Fruit fly (Drosophila melanogaster): ENCODE measurements around the gene Ubi-p63E.

Gene Ubi-p63E

DNA sequence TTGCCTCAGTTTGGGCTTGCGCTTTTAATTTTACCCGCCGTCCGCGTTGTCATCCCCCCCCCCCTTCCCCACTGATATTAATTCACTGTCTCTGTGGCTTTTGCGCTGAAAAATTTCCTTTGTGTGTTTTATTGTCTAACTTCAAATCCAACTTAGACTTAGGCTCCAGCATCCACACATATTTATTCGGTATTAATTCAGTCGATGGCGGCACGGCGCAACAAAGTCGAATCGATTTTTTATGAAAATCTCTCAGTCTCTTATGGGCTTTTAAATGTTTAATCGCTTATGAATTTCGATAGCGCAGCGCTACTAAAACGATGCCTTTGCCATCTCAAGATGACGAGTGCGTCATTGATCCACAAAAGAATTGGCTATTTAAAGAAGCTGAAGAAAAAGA lies 27.0 kb downstream of the Ubi-p63E start:
- TF ChIP-seq dl (GFP tag; optimal IDR thresholded peaks at IDR 0.05; ENCODE audit: insufficient read depth in 1 of 2, partially characterized antibody in 2 of 2) = no peak
- TF ChIP-seq CG32264 (GFP tag; optimal IDR thresholded peaks at IDR 0.05) = no peak
- no peak for TF ChIP-seq Sp1 (GFP tag; optimal IDR thresholded peaks at IDR 0.05)
- TF ChIP-seq GATAd (GFP tag; optimal IDR thresholded peaks at IDR 0.05) = no peak
- no peak for TF ChIP-seq dmrt93B (GFP tag; optimal IDR thresholded peaks at IDR 0.05)
- no peak for TF ChIP-seq N (GFP tag; optimal IDR thresholded peaks at IDR 0.05)
- TF ChIP-seq dsf (GFP tag; optimal IDR thresholded peaks at IDR 0.05; ENCODE audit: borderline replicate concordance) = no peak
- no peak for TF ChIP-seq sage (GFP tag; optimal IDR thresholded peaks at IDR 0.05)
- TF ChIP-seq Rel (GFP tag; optimal IDR thresholded peaks at IDR 0.05) = no peak
- no peak for TF ChIP-seq Rel (tag; optimal IDR thresholded peaks at IDR 0.05)
- no peak for TF ChIP-seq Vsx2 (GFP tag; optimal IDR thresholded peaks at IDR 0.05; ENCODE audit: partially characterized antibody)
- TF ChIP-seq Hnf4 (GFP tag; optimal IDR thresholded peaks at IDR 0.05) = no peak
- TF ChIP-seq Mio (GFP tag; optimal IDR thresholded peaks at IDR 0.05) = no peak
- TF ChIP-seq CrebA (GFP tag; optimal IDR thresholded peaks at IDR 0.05; ENCODE audit: borderline replicate concordance) = no peak
- no peak for TF ChIP-seq h (GFP tag; optimal IDR thresholded peaks at IDR 0.05)

- TF ChIP-seq Myc (optimal IDR thresholded peaks at IDR 0.05) (no peak), Hnf4 (GFP tag; optimal IDR thresholded peaks at IDR 0.05) (no peak), Dif (GFP tag; optimal IDR thresholded peaks at IDR 0.05; ENCODE audit: partially characterized antibody) (no peak), Vsx2 (GFP tag; optimal IDR thresholded peaks at IDR 0.05; ENCODE audit: partially characterized antibody) (no peak), sv (GFP tag; optimal IDR thresholded peaks at IDR 0.05) (peak; percentile 13), usp (GFP tag; optimal IDR thresholded peaks at IDR 0.05) (no peak)
Observed at dm6 chr3L:3875004-3875403, 28.0 kb downstream of the Ubi-p63E start.

dm6 chr3L:3873094-3873493 lies 29.9 kb downstream of the Ubi-p63E start:
- TF ChIP-seq woc (GFP tag; optimal IDR thresholded peaks at IDR 0.05) = no peak
- no peak for TF ChIP-seq dl (GFP tag; optimal IDR thresholded peaks at IDR 0.05; ENCODE audit: insufficient read depth in 1 of 2, partially characterized antibody in 2 of 2)
- TF ChIP-seq br (GFP tag; optimal IDR thresholded peaks at IDR 0.05) = no peak
- TF ChIP-seq Hr83 (GFP tag; optimal IDR thresholded peaks at IDR 0.05; ENCODE audit: poor library complexity, severe bottlenecking) = no peak
- no peak for TF ChIP-seq sv (GFP tag; optimal IDR thresholded peaks at IDR 0.05)
- no peak for TF ChIP-seq psq (GFP tag; optimal IDR thresholded peaks at IDR 0.05)
- no peak for TF ChIP-seq usp (GFP tag; optimal IDR thresholded peaks at IDR 0.05)
- TF ChIP-seq HLH106 (tag; optimal IDR thresholded peaks at IDR 0.05) = no peak
- no peak for TF ChIP-seq GATAd (GFP tag; optimal IDR thresholded peaks at IDR 0.05)
- no peak for TF ChIP-seq CG32264 (GFP tag; optimal IDR thresholded peaks at IDR 0.05)
- TF ChIP-seq CG9705 (GFP tag; optimal IDR thresholded peaks at IDR 0.05) = no peak
- TF ChIP-seq dmrt93B (GFP tag; optimal IDR thresholded peaks at IDR 0.05) = no peak
- TF ChIP-seq fru (GFP tag; optimal IDR thresholded peaks at IDR 0.05) = no peak
- TF ChIP-seq Dif (GFP tag; optimal IDR thresholded peaks at IDR 0.05; ENCODE audit: partially characterized antibody) = no peak
- no peak for TF ChIP-seq brk (GFP tag; optimal IDR thresholded peaks at IDR 0.05)
- TF ChIP-seq foxo (GFP tag; optimal IDR thresholded peaks at IDR 0.05) = no peak
- TF ChIP-seq dsf (GFP tag; optimal IDR thresholded peaks at IDR 0.05; ENCODE audit: borderline replicate concordance) = no peak
- no peak for TF ChIP-seq Hr78 (GFP tag; optimal IDR thresholded peaks at IDR 0.05)
- no peak for TF ChIP-seq ey (GFP tag; optimal IDR thresholded peaks at IDR 0.05)

DNA sequence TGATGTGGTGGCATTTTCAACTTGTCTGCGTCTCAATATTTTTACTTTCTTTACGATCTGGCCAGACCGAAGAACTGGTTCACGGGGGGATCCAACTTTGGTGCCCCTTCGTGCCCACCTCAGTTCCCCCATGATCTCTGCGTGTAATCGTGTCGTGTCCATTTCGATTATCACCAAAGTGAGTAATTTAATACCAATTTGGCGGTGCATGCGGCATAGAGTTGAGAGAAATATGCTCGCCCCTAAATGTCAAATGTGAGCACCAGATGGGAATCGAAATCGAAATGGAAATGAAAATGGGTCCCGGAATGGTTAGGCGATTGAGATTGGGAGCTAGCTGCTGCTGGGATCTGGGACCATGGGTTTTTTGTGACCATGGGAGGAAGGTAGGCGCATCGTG lies 31.7 kb downstream of the Ubi-p63E start:
- TF ChIP-seq dsf (GFP tag; optimal IDR thresholded peaks at IDR 0.05; ENCODE audit: borderline replicate concordance) = no peak

DNA sequence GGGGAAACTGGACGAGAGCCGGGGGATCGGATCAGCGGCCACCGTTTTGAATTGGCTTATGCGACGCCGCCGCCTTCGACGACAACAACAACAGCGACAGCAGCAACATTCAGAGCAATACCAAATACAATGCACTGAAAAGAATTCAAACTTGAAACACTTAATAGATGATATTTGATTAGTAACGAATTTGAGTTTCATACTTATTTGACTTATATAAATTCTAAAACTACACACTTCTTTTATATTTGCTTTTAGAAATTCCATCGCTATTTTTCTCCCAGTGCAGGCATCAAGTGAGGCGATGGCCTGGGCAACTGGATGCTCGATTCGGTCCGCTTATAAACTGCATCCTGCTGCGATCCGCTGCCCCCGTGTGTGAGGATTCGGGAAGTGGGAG lies 35.0 kb downstream of the Ubi-p63E start:
- TF ChIP-seq Rel (GFP tag; optimal IDR thresholded peaks at IDR 0.05) (peak; percentile 57), Rel (tag; optimal IDR thresholded peaks at IDR 0.05) (peak; percentile 35), brk (GFP tag; optimal IDR thresholded peaks at IDR 0.05) (peak; percentile 66), HLH106 (tag; optimal IDR thresholded peaks at IDR 0.05) (peak; percentile 80), Hr83 (GFP tag; optimal IDR thresholded peaks at IDR 0.05; ENCODE audit: poor library complexity, severe bottlenecking) (no peak), Hr78 (GFP tag; optimal IDR thresholded peaks at IDR 0.05) (no peak), tai (GFP tag; optimal IDR thresholded peaks at IDR 0.05) (peak; percentile 20), lola (GFP tag; optimal IDR thresholded peaks at IDR 0.05) (no peak), sv (GFP tag; optimal IDR thresholded peaks at IDR 0.05) (no peak), rgr (GFP tag; optimal IDR thresholded peaks at IDR 0.05) (peak; percentile 79), br (GFP tag; optimal IDR thresholded peaks at IDR 0.05) (peak; percentile 79), Hnf4 (GFP tag; optimal IDR thresholded peaks at IDR 0.05) (peak; percentile 82), psq (GFP tag; optimal IDR thresholded peaks at IDR 0.05) (peak; percentile 67), CG32264 (GFP tag; optimal IDR thresholded peaks at IDR 0.05) (peak; percentile 59), dl (GFP tag; optimal IDR thresholded peaks at IDR 0.05; ENCODE audit: insufficient read depth in 1 of 2, partially characterized antibody in 2 of 2) (no peak), Sp1 (GFP tag; optimal IDR thresholded peaks at IDR 0.05) (peak; percentile 79), Myc (optimal IDR thresholded peaks at IDR 0.05) (no peak), Vsx2 (GFP tag; optimal IDR thresholded peaks at IDR 0.05; ENCODE audit: partially characterized antibody) (no peak), Dfd (GFP tag; optimal IDR thresholded peaks at IDR 0.05) (peak; percentile 20), usp (GFP tag; optimal IDR thresholded peaks at IDR 0.05) (no peak), fru (GFP tag; optimal IDR thresholded peaks at IDR 0.05) (peak; percentile 83), sage (GFP tag; optimal IDR thresholded peaks at IDR 0.05) (peak; percentile 25), Mio (GFP tag; optimal IDR thresholded peaks at IDR 0.05) (no peak), Dif (GFP tag; optimal IDR thresholded peaks at IDR 0.05; ENCODE audit: partially characterized antibody) (no peak), pan (optimal IDR thresholded peaks at IDR 0.05) (no peak), CG9705 (GFP tag; optimal IDR thresholded peaks at IDR 0.05) (no peak), ey (GFP tag; optimal IDR thresholded peaks at IDR 0.05) (peak; percentile 84), foxo (GFP tag; optimal IDR thresholded peaks at IDR 0.05) (peak; percentile 15 to 80), GATAd (GFP tag; optimal IDR thresholded peaks at IDR 0.05) (no peak), Abd-B (GFP tag; optimal IDR thresholded peaks at IDR 0.05) (no peak), CrebA (GFP tag; optimal IDR thresholded peaks at IDR 0.05; ENCODE audit: borderline replicate concordance) (no peak), h (GFP tag; optimal IDR thresholded peaks at IDR 0.05) (peak; percentile 89), OdsH (GFP tag; optimal IDR thresholded peaks at IDR 0.05) (peak; percentile 76)

Data from whole organism, wandering third instar larva.